Worm (Caenorhabditis elegans) whole organism, midembryonic: ENCODE data around the gene col-9.
A peak's percentile ranks its signal among the peaks of the same experiment; 100 is the strongest.

ENCODE experiments used
- T22C8.4 ChIP-seq: fragments of 200-800 bp; sonication (Bioruptor generic); IDR thresholded peaks from 2 replicates; pipeline ENCODE4 v1.3.6; 2022; ENCODE audit warnings: missing genetic modification characterization, missing compliant biosample characterization
- flt-1 ChIP-seq: fragments of 200-800 bp; sonication (Bioruptor generic); IDR thresholded peaks from 2 replicates; pipeline ENCODE4 v1.3.6; 2022; ENCODE audit warnings: missing genetic modification characterization, missing compliant biosample characterization
- med-1 ChIP-seq: sonication (generic microtip); optimal IDR thresholded peaks from 2 replicates; lab custom pipeline; 2017; ENCODE audit warnings: missing genetic modification characterization, mild to moderate bottlenecking, missing compliant biosample characterization, antibody characterized with exemption, missing genetic modification reagents; ENCODE audit not compliant: insufficient read depth
- ref-1 ChIP-seq: fragments of 200-800 bp; sonication (Bioruptor generic); conservative IDR thresholded peaks from 2 replicates; pipeline ENCODE4 v1.3.6; 2022; ENCODE audit warnings: missing genetic modification reagents, missing genetic modification characterization, missing compliant biosample characterization
- ztf-23 ChIP-seq: fragments of 200-800 bp; sonication (Bioruptor generic); IDR thresholded peaks from 2 replicates; pipeline ENCODE4 v1.3.6; 2022; ENCODE audit warnings: missing genetic modification reagents, missing genetic modification characterization, missing compliant biosample characterization
- ztf-29 ChIP-seq: fragments of 200-800 bp; sonication (Bioruptor generic); IDR thresholded peaks from 2 replicates; pipeline ENCODE4 v1.3.6; 2022; ENCODE audit warnings: missing genetic modification reagents, missing genetic modification characterization, missing compliant biosample characterization

ce11 chrX:13598021-13598499 lies 8.2 kb downstream of the col-9 start, which contains the start of gene bra-1:
- TF ChIP-seq ztf-23 (GFP tag; lab: Robert Waterston, UW) = peak; percentile 53; the same call in 1 of the 2 replicates
- TF ChIP-seq T22C8.4 = no peak
- TF ChIP-seq med-1 (GFP tag; lab: Kevin White, UChicago) = no peak
- TF ChIP-seq ztf-29 = no peak
- no peak for TF ChIP-seq ref-1
- TF ChIP-seq flt-1 (GFP tag; lab: Robert Waterston, UW) = peak; percentile 63
